Worm (Caenorhabditis elegans) whole organism, L3 larva: ENCODE measurements around the gene nhr-37.
"Not testable (repeated sequence)": the region's sequence is repeated elsewhere in the genome, so short reads cannot be mapped to it uniquely, and the experiment has no call there.

Experiments used
- ama-1 ChIP-seq: fragments of 150-350 bp; optimal IDR thresholded peaks from 2 replicates; lab custom pipeline; 2018
- elt-3 ChIP-seq, 3 experiments: fragments of 150-350 bp in 1 of 3; sonication (generic microtip) in 2 of 3; optimal IDR thresholded peaks; 2 replicates in 2 of 3; 4 replicates in 1 of 3; lab custom pipeline; 2014 to 2017; ENCODE audit warnings: missing biosample characterization in 3 of 3, missing genetic modification characterization in 3 of 3
- fkh-10 ChIP-seq: sonication (generic microtip); optimal IDR thresholded peaks from 2 replicates; lab custom pipeline; 2017; ENCODE audit warnings: missing biosample characterization, missing genetic modification reagents, missing genetic modification characterization
- nhr-237 ChIP-seq: fragments of 150-350 bp; optimal IDR thresholded peaks from 2 replicates; lab custom pipeline; 2014; ENCODE audit warnings: missing biosample characterization, missing genetic modification characterization
- nhr-25 ChIP-seq: sonication (generic microtip); optimal IDR thresholded peaks from 2 replicates; lab custom pipeline; 2017; ENCODE audit warnings: missing biosample characterization, missing genetic modification characterization
- zag-1 ChIP-seq: fragments of 150-350 bp; optimal IDR thresholded peaks from 2 replicates; lab custom pipeline; 2014; ENCODE audit warnings: missing biosample characterization, missing genetic modification characterization

ce11 chrV:6581762-6582161 is 40.2 kb upstream of the nhr-37 start, which contains the start of gene ZK1055.4:
- not testable (repeated sequence) for TF ChIP-seq zag-1; ama-1 (lab: Kevin White, UChicago); nhr-237 (tag; lab: Kevin White, UChicago); nhr-25 (tag; lab: Kevin White, UChicago); fkh-10 (GFP tag; lab: Kevin White, UChicago); elt-3 (tag; optimal IDR thresholded peaks at IDR 0.05; lab: Kevin White, UChicago)
